Fruit fly (Drosophila melanogaster) whole organism, prepupa: ENCODE results near the gene CG14204.

Experiments used
- Blimp-1 ChIP-seq: fragments of 200-800 bp; sonication (Bioruptor generic); optimal IDR thresholded peaks from 3 replicates; lab custom pipeline; 2017; ENCODE audit warnings: missing biosample characterization, missing genetic modification characterization, mild to moderate bottlenecking, moderate library complexity, missing genetic modification reagents
- CG10631 ChIP-seq: fragments of 200-800 bp; sonication (Bioruptor generic); optimal IDR thresholded peaks from 2 replicates; lab custom pipeline; 2016; ENCODE audit warnings: missing biosample characterization, missing genetic modification characterization
- CG11294 ChIP-seq: fragments of 200-800 bp; sonication (Bioruptor generic); IDR thresholded peaks from 2 replicates; pipeline ENCODE4 v1.3.6; 2022; ENCODE audit warnings: missing biosample characterization, missing genetic modification characterization
- CG11762 ChIP-seq: fragments of 200-800 bp; sonication (Bioruptor generic); optimal IDR thresholded peaks from 3 replicates; lab custom pipeline; 2016; ENCODE audit warnings: missing biosample characterization, missing genetic modification characterization; ENCODE audit not compliant: insufficient read depth
- CG16779 ChIP-seq: fragments of 200-800 bp; sonication (Bioruptor generic); optimal IDR thresholded peaks from 3 replicates; lab custom pipeline; 2017; ENCODE audit warnings: missing biosample characterization, mild to moderate bottlenecking, missing genetic modification characterization
- CG3032 ChIP-seq: fragments of 200-800 bp; optimal IDR thresholded peaks from 2 replicates; lab custom pipeline; 2019; ENCODE audit warnings: missing biosample characterization, mild to moderate bottlenecking, missing genetic modification characterization, moderate library complexity
- CG31627 ChIP-seq: fragments of 200-800 bp; sonication (Bioruptor generic); optimal IDR thresholded peaks from 3 replicates; lab custom pipeline; 2016; ENCODE audit warnings: missing biosample characterization, missing genetic modification characterization
- CG32006 ChIP-seq: fragments of 200-800 bp; sonication (Bioruptor generic); optimal IDR thresholded peaks from 3 replicates; lab custom pipeline; 2017; ENCODE audit warnings: missing biosample characterization, mild to moderate bottlenecking, missing genetic modification characterization
- CG34406 ChIP-seq: fragments of 200-800 bp; sonication (Bioruptor generic); optimal IDR thresholded peaks from 3 replicates; lab custom pipeline; 2016; ENCODE audit warnings: missing biosample characterization, missing genetic modification characterization
- CG6276 ChIP-seq: fragments of 200-800 bp; sonication (Bioruptor generic); optimal IDR thresholded peaks from 2 replicates; lab custom pipeline; 2017; ENCODE audit warnings: missing biosample characterization, mild to moderate bottlenecking, missing genetic modification characterization
- CG6792 ChIP-seq: fragments of 200-800 bp; sonication (Bioruptor generic); optimal IDR thresholded peaks from 3 replicates; lab custom pipeline; 2016; ENCODE audit warnings: missing biosample characterization, missing genetic modification characterization
- CG6808 ChIP-seq: fragments of 200-800 bp; sonication (Bioruptor generic); optimal IDR thresholded peaks from 3 replicates; lab custom pipeline; 2017; ENCODE audit warnings: missing biosample characterization, missing genetic modification characterization, mild to moderate bottlenecking, moderate library complexity, missing genetic modification reagents
- CG6854 ChIP-seq: fragments of 200-800 bp; sonication (Bioruptor generic); optimal IDR thresholded peaks from 2 replicates; lab custom pipeline; 2017; ENCODE audit warnings: missing biosample characterization, mild to moderate bottlenecking, missing genetic modification characterization
- CG8119 ChIP-seq: fragments of 200-800 bp; sonication (Bioruptor generic); IDR thresholded peaks from 3 replicates; pipeline ENCODE4 v1.3.6; 2022; ENCODE audit warnings: missing biosample characterization, missing genetic modification characterization
- CG8319 ChIP-seq: fragments of 200-800 bp; sonication (Bioruptor generic); optimal IDR thresholded peaks from 3 replicates; lab custom pipeline; 2016; ENCODE audit warnings: missing biosample characterization, missing genetic modification characterization
- CG8632 ChIP-seq: fragments of 200-800 bp; sonication (Bioruptor generic); optimal IDR thresholded peaks from 3 replicates; lab custom pipeline; 2016; ENCODE audit warnings: missing biosample characterization, missing genetic modification characterization
- CG9139 ChIP-seq: fragments of 200-800 bp; sonication (Bioruptor generic); optimal IDR thresholded peaks from 3 replicates; lab custom pipeline; 2017; ENCODE audit warnings: missing biosample characterization, mild to moderate bottlenecking, missing genetic modification characterization
- Eip75B ChIP-seq: fragments of 200-800 bp; sonication (Bioruptor generic); optimal IDR thresholded peaks from 3 replicates; lab custom pipeline; 2016; ENCODE audit warnings: missing biosample characterization, missing genetic modification characterization
- Eip78C ChIP-seq: fragments of 200-800 bp; sonication (Bioruptor generic); peaks from one replicate; lab custom pipeline; 2016; ENCODE audit warnings: missing biosample characterization, missing genetic modification characterization
- Ets96B ChIP-seq: fragments of 200-800 bp; optimal IDR thresholded peaks from 2 replicates; lab custom pipeline; 2019; ENCODE audit warnings: missing biosample characterization, mild to moderate bottlenecking, missing genetic modification characterization, moderate library complexity
- Gug ChIP-seq: fragments of 200-800 bp; sonication (Bioruptor generic); IDR thresholded peaks from 2 replicates; pipeline ENCODE4 v1.3.6; 2022; ENCODE audit warnings: missing biosample characterization, missing genetic modification characterization
- Hr39 ChIP-seq: fragments of 200-800 bp; sonication (Bioruptor generic); optimal IDR thresholded peaks from 2 replicates; lab custom pipeline; 2016; ENCODE audit warnings: missing biosample characterization, missing genetic modification characterization
- Lpt ChIP-seq: fragments of 200-800 bp; sonication (Bioruptor generic); optimal IDR thresholded peaks from 3 replicates; lab custom pipeline; 2016; ENCODE audit warnings: missing biosample characterization, missing genetic modification characterization
- Smox ChIP-seq: fragments of 200-800 bp; sonication (Bioruptor generic); optimal IDR thresholded peaks from 3 replicates; lab custom pipeline; 2016; ENCODE audit warnings: missing biosample characterization, missing genetic modification characterization
- Sox102F ChIP-seq: fragments of 200-800 bp; sonication (Bioruptor generic); optimal IDR thresholded peaks from 2 replicates; lab custom pipeline; 2016; ENCODE audit warnings: missing biosample characterization, mild to moderate bottlenecking, missing genetic modification characterization
- Sox14 ChIP-seq: fragments of 200-800 bp; sonication (Bioruptor generic); optimal IDR thresholded peaks from 3 replicates; lab custom pipeline; 2016; ENCODE audit warnings: missing biosample characterization, missing genetic modification characterization
- Sox15 ChIP-seq: fragments of 200-800 bp; sonication (Bioruptor generic); optimal IDR thresholded peaks from 3 replicates; lab custom pipeline; 2016; ENCODE audit warnings: missing biosample characterization, missing genetic modification characterization
- achi ChIP-seq: fragments of 200-800 bp; sonication (Bioruptor generic); optimal IDR thresholded peaks from 3 replicates; lab custom pipeline; 2016; ENCODE audit warnings: missing biosample characterization, missing genetic modification characterization
- cyc ChIP-seq: fragments of 200-800 bp; sonication (Bioruptor generic); optimal IDR thresholded peaks from 3 replicates; lab custom pipeline; 2016; ENCODE audit warnings: missing biosample characterization, missing genetic modification characterization
- dac ChIP-seq: fragments of 200-800 bp; sonication (Bioruptor generic); optimal IDR thresholded peaks from 2 replicates; lab custom pipeline; 2017; ENCODE audit warnings: missing biosample characterization, mild to moderate bottlenecking, missing genetic modification characterization
- eg ChIP-seq: fragments of 200-800 bp; sonication (Bioruptor generic); IDR thresholded peaks from 3 replicates; pipeline ENCODE4 v1.3.6; 2022; ENCODE audit warnings: missing biosample characterization, missing genetic modification characterization
- esn ChIP-seq: fragments of 200-800 bp; sonication (Bioruptor generic); optimal IDR thresholded peaks from 2 replicates; lab custom pipeline; 2016; ENCODE audit warnings: missing biosample characterization, mild to moderate bottlenecking, missing genetic modification characterization, moderate library complexity
- fd59A ChIP-seq: fragments of 200-800 bp; sonication (Bioruptor generic); optimal IDR thresholded peaks from 2 replicates; lab custom pipeline; 2017; ENCODE audit warnings: missing biosample characterization, mild to moderate bottlenecking, missing genetic modification characterization, missing genetic modification reagents
- fd85E ChIP-seq: fragments of 200-800 bp; sonication (Bioruptor generic); optimal IDR thresholded peaks from 3 replicates; lab custom pipeline; 2016; ENCODE audit warnings: missing biosample characterization, missing genetic modification characterization
- fkh ChIP-seq: fragments of 200-800 bp; sonication (Bioruptor generic); optimal IDR thresholded peaks from 3 replicates; lab custom pipeline; 2017; ENCODE audit warnings: missing biosample characterization, mild to moderate bottlenecking, missing genetic modification characterization, moderate library complexity
- lz ChIP-seq: fragments of 200-800 bp; sonication (Bioruptor generic); optimal IDR thresholded peaks from 3 replicates; lab custom pipeline; 2016; ENCODE audit warnings: missing biosample characterization, missing genetic modification characterization
- net ChIP-seq: fragments of 200-800 bp; sonication (Bioruptor generic); optimal IDR thresholded peaks from 3 replicates; lab custom pipeline; 2016; ENCODE audit warnings: missing biosample characterization, missing genetic modification characterization
- pdm3 ChIP-seq: fragments of 200-800 bp; sonication (Bioruptor generic); optimal IDR thresholded peaks from 3 replicates; lab custom pipeline; 2016; ENCODE audit warnings: missing biosample characterization, missing genetic modification characterization
- salr ChIP-seq, 2 experiments: fragments of 200-800 bp; sonication (Bioruptor generic); optimal IDR thresholded peaks; 3 replicates each; lab custom pipeline; 2016 to 2018; ENCODE audit warnings: missing biosample characterization in 2 of 2, missing genetic modification characterization in 2 of 2, mild to moderate bottlenecking in 1 of 2
- spab ChIP-seq: fragments of 200-800 bp; sonication (Bioruptor generic); optimal IDR thresholded peaks from 2 replicates; lab custom pipeline; 2017; ENCODE audit warnings: missing biosample characterization, mild to moderate bottlenecking, missing genetic modification characterization, missing genetic modification reagents
- ss ChIP-seq, 2 experiments: fragments of 200-800 bp; sonication (Bioruptor generic); optimal IDR thresholded peaks; 2 replicates in 1 of 2; 3 replicates in 1 of 2; lab custom pipeline; 2017 to 2018; ENCODE audit warnings: mild to moderate bottlenecking in 2 of 2, missing biosample characterization in 2 of 2, missing genetic modification characterization in 2 of 2, moderate library complexity in 1 of 2
- svp ChIP-seq: fragments of 200-800 bp; sonication (Bioruptor generic); peaks from one replicate; lab custom pipeline; 2016; ENCODE audit warnings: missing biosample characterization, missing genetic modification characterization
- vri ChIP-seq: fragments of 200-800 bp; sonication (Bioruptor generic); optimal IDR thresholded peaks from 3 replicates; lab custom pipeline; 2016; ENCODE audit warnings: missing biosample characterization, mild to moderate bottlenecking, missing genetic modification characterization

Gene CG14204

dm6 chrX:19621145-19621544 is 37.7 kb downstream of the CG14204 start, which contains the start of gene CG14221:
Gene CG14221 (minus strand): TSS chrX:19621245.
- TF ChIP-seq CG16779 (tag; lab: Kevin White, UChicago) (no peak), spab (GFP tag; lab: Kevin White, UChicago) (no peak), Lpt (GFP tag; lab: Kevin White, UChicago) (no peak), fd59A (GFP tag; lab: Kevin White, UChicago) (no peak), CG34406 (GFP tag; lab: Kevin White, UChicago) (no peak), CG8119 (GFP tag; lab: Robert Waterston, UW) (no peak), CG31627 (no peak), Sox15 (GFP tag; lab: Kevin White, UChicago) (no peak), fd85E (no peak)

dm6 chrX:19622924-19623323 is 39.5 kb downstream of the CG14204 start, which contains the start of the genes Naa20A and MKP-4:
Gene Naa20A (minus strand): TSS chrX:19623074.
Gene MKP-4 (plus strand): TSS chrX:19623114.
- TF ChIP-seq esn (GFP tag; lab: Kevin White, UChicago) (peak; percentile 15), salr (GFP tag; optimal IDR thresholded peaks at IDR 0.05; lab: Kevin White, UChicago) (no peak), Ets96B (tag; lab: Kevin White, UChicago) (no peak), CG10631 (no peak), CG32006 (GFP tag; lab: Kevin White, UChicago) (no peak), fd85E (no peak), Eip78C (GFP tag; lab: Kevin White, UChicago) (no peak)

- no peak for TF ChIP-seq esn (GFP tag; lab: Kevin White, UChicago)
- TF ChIP-seq CG8632 (GFP tag; lab: Kevin White, UChicago): no peak
- TF ChIP-seq dac (GFP tag; lab: Kevin White, UChicago): no peak
- TF ChIP-seq CG9139 (GFP tag; lab: Kevin White, UChicago): no peak
- TF ChIP-seq CG32006 (GFP tag; lab: Kevin White, UChicago): no peak
- no peak for TF ChIP-seq achi (GFP tag; lab: Kevin White, UChicago)
These were observed 42.0 kb downstream of the CG14204 start, which contains the start of gene CG14212 for dm6 chrX:19625405-19625804. Gene CG14212 (plus strand): TSS chrX:19625705.

dm6 chrX:19631365-19631832 is 48.0 kb downstream of the CG14204 start:
- TF ChIP-seq svp: no peak
- TF ChIP-seq vri (GFP tag; lab: Kevin White, UChicago): no peak
- TF ChIP-seq ss (GFP tag; optimal IDR thresholded peaks at IDR 0.05; lab: Kevin White, UChicago): no peak
- no peak for TF ChIP-seq Gug
- TF ChIP-seq Sox14 (GFP tag; lab: Kevin White, UChicago): peak; percentile 14
- TF ChIP-seq Eip78C (GFP tag; lab: Kevin White, UChicago): peak; percentile 63
- no peak for TF ChIP-seq CG6792 (GFP tag; lab: Kevin White, UChicago)
- TF ChIP-seq CG6854: peak; percentile 25
- TF ChIP-seq CG34406 (GFP tag; lab: Kevin White, UChicago): no peak
- TF ChIP-seq Smox (GFP tag; lab: Kevin White, UChicago): no peak
- TF ChIP-seq salr (GFP tag; optimal IDR thresholded peaks at IDR 0.05; lab: Kevin White, UChicago): no peak
- no peak for TF ChIP-seq CG16779 (tag; lab: Kevin White, UChicago)
- TF ChIP-seq CG8632 (GFP tag; lab: Kevin White, UChicago): no peak
- no peak for TF ChIP-seq eg (GFP tag; lab: Robert Waterston, UW)
- TF ChIP-seq CG11762 (GFP tag; lab: Kevin White, UChicago): no peak
- TF ChIP-seq CG10631: no peak
- TF ChIP-seq Hr39 (GFP tag; lab: Kevin White, UChicago): no peak
- no peak for TF ChIP-seq Eip75B (GFP tag; lab: Kevin White, UChicago)
- TF ChIP-seq CG11294: no peak
- no peak for TF ChIP-seq cyc (GFP tag; lab: Kevin White, UChicago)
- TF ChIP-seq lz (GFP tag; lab: Kevin White, UChicago): no peak
- no peak for TF ChIP-seq CG9139 (GFP tag; lab: Kevin White, UChicago)
- TF ChIP-seq fkh (GFP tag; lab: Kevin White, UChicago): no peak
- peak; percentile 47; the same call in 2 of the 3 replicates for TF ChIP-seq CG8119 (GFP tag; lab: Robert Waterston, UW)
- no peak for TF ChIP-seq pdm3 (GFP tag; lab: Kevin White, UChicago)
- TF ChIP-seq CG6276 (GFP tag; lab: Kevin White, UChicago): no peak
- TF ChIP-seq Sox15 (GFP tag; lab: Kevin White, UChicago): no peak
- TF ChIP-seq Sox102F (GFP tag; lab: Kevin White, UChicago): no peak
- no peak for TF ChIP-seq net
- TF ChIP-seq CG6808: no peak
- no peak for TF ChIP-seq CG3032
- no peak for TF ChIP-seq Blimp-1 (GFP tag; lab: Kevin White, UChicago)
- TF ChIP-seq CG31627: no peak
- no peak for TF ChIP-seq Lpt (GFP tag; lab: Kevin White, UChicago)
- TF ChIP-seq CG8319 (GFP tag; lab: Kevin White, UChicago): no peak
- TF ChIP-seq CG32006 (GFP tag; lab: Kevin White, UChicago): no peak
